Worm (Caenorhabditis elegans): ENCODE results near the gene col-180.

ce11 chrX:11737053-11737452 is 25.0 kb upstream of the col-180 start, which contains the start of gene D1053.3:
- TF ChIP-seq nhr-11 (tag; optimal IDR thresholded peaks at IDR 0.05) (no peak), nhr-77 (tag; optimal IDR thresholded peaks at IDR 0.05) (no peak), mes-2 (tag; optimal IDR thresholded peaks at IDR 0.05; ENCODE audit: poor library complexity, severe bottlenecking) (no peak), ceh-82 (tag; optimal IDR thresholded peaks at IDR 0.05) (no peak), ztf-11 (tag; optimal IDR thresholded peaks at IDR 0.05) (no peak), unc-130 (GFP tag; optimal IDR thresholded peaks at IDR 0.05) (no peak), ama-1 (optimal IDR thresholded peaks at IDR 0.05) (no peak), lin-13 (GFP tag; optimal IDR thresholded peaks at IDR 0.05) (no peak), nhr-237 (tag; optimal IDR thresholded peaks at IDR 0.05) (no peak), unc-39 (tag; optimal IDR thresholded peaks at IDR 0.05) (no peak), F37D6.2 (tag; optimal IDR thresholded peaks at IDR 0.05) (no peak), ceh-32 (tag; optimal IDR thresholded peaks at IDR 0.05; ENCODE audit: poor library complexity) (no peak), lin-39 (tag; optimal IDR thresholded peaks at IDR 0.05) (no peak)

Measured in whole organism, L4 larva.